Worm (Caenorhabditis elegans) whole organism, mixed stage, embryonic: ENCODE results near the gene C25B8.8.

Source experiments
- M03D4.4 ChIP-seq: sonication (generic microtip); optimal IDR thresholded peaks from 2 replicates; lab custom pipeline; 2017; ENCODE audit warnings: mild to moderate bottlenecking, missing genetic modification characterization, missing compliant biosample characterization
- bed-3 ChIP-seq: fragments of 200-800 bp; sonication (Bioruptor generic); optimal IDR thresholded peaks from 3 replicates; lab custom pipeline; 2018; ENCODE audit warnings: mild to moderate bottlenecking, missing genetic modification characterization, moderate library complexity, missing compliant biosample characterization
- blmp-1 ChIP-seq: fragments of 150-350 bp; optimal IDR thresholded peaks from 2 replicates; lab custom pipeline; 2014; ENCODE audit warnings: missing biosample characterization, missing genetic modification characterization
- ceh-39 ChIP-seq: fragments of 150-350 bp; optimal IDR thresholded peaks from 2 replicates; lab custom pipeline; 2014; ENCODE audit warnings: missing biosample characterization, missing genetic modification characterization
- ceh-43 ChIP-seq: fragments of 200-800 bp; sonication (Bioruptor generic); optimal IDR thresholded peaks from 2 replicates; lab custom pipeline; 2018; ENCODE audit warnings: mild to moderate bottlenecking, missing genetic modification characterization, moderate library complexity, missing compliant biosample characterization
- ceh-83 ChIP-seq: fragments of 200-800 bp; sonication (Bioruptor generic); optimal IDR thresholded peaks from 2 replicates; lab custom pipeline; 2018; ENCODE audit warnings: mild to moderate bottlenecking, missing genetic modification characterization, missing compliant biosample characterization
- ces-1 ChIP-seq: fragments of 150-350 bp; optimal IDR thresholded peaks from 2 replicates; lab custom pipeline; 2014; ENCODE audit warnings: missing biosample characterization, missing genetic modification reagents, missing genetic modification characterization
- cnd-1 ChIP-seq: fragments of 200-800 bp; sonication (Bioruptor generic); optimal IDR thresholded peaks from 2 replicates; lab custom pipeline; 2018; ENCODE audit warnings: mild to moderate bottlenecking, missing genetic modification characterization, missing compliant biosample characterization
- drap-1 ChIP-seq: fragments of 200-800 bp; sonication (Bioruptor generic); optimal IDR thresholded peaks from 3 replicates; lab custom pipeline; 2018; ENCODE audit warnings: mild to moderate bottlenecking, missing genetic modification characterization, missing compliant biosample characterization
- elt-1 ChIP-seq: sonication (generic microtip); optimal IDR thresholded peaks from 2 replicates; lab custom pipeline; 2017; ENCODE audit warnings: missing genetic modification characterization, mild to moderate bottlenecking, missing compliant biosample characterization, antibody characterized with exemption, moderate library complexity, borderline replicate concordance; ENCODE audit not compliant: insufficient read depth
- flh-1 ChIP-seq: fragments of 200-800 bp; sonication (Bioruptor generic); optimal IDR thresholded peaks from 2 replicates; lab custom pipeline; 2018; ENCODE audit warnings: mild to moderate bottlenecking, missing genetic modification characterization, moderate library complexity, missing compliant biosample characterization
- ham-2 ChIP-seq: fragments of 200-800 bp; sonication (Bioruptor generic); optimal IDR thresholded peaks from 2 replicates; lab custom pipeline; 2018; ENCODE audit warnings: mild to moderate bottlenecking, missing genetic modification characterization, missing compliant biosample characterization
- hlh-1 ChIP-seq: fragments of 150-350 bp; optimal IDR thresholded peaks from 2 replicates; lab custom pipeline; 2014; ENCODE audit warnings: missing biosample characterization, missing genetic modification reagents, missing genetic modification characterization
- lin-13 ChIP-seq: fragments of 150-350 bp; optimal IDR thresholded peaks from 2 replicates; lab custom pipeline; 2014; ENCODE audit warnings: missing biosample characterization, missing genetic modification characterization
- lin-32 ChIP-seq: fragments of 200-800 bp; sonication (Bioruptor generic); optimal IDR thresholded peaks from 2 replicates; lab custom pipeline; 2018; ENCODE audit warnings: mild to moderate bottlenecking, missing genetic modification characterization, missing compliant biosample characterization
- lsy-2 ChIP-seq: fragments of 150-350 bp; optimal IDR thresholded peaks from 2 replicates; lab custom pipeline; 2014; ENCODE audit warnings: missing biosample characterization, missing genetic modification characterization
- mab-5 ChIP-seq: fragments of 150-350 bp; optimal IDR thresholded peaks from 2 replicates; lab custom pipeline; 2014; ENCODE audit warnings: missing biosample characterization, missing genetic modification characterization
- mls-2 ChIP-seq: sonication (generic microtip); optimal IDR thresholded peaks from 2 replicates; lab custom pipeline; 2016; ENCODE audit warnings: mild to moderate bottlenecking, missing genetic modification characterization, moderate library complexity, missing compliant biosample characterization
- nhr-12 ChIP-seq: fragments of 150-350 bp; optimal IDR thresholded peaks from 2 replicates; lab custom pipeline; 2014; ENCODE audit warnings: missing biosample characterization, missing genetic modification characterization
- nhr-2 ChIP-seq: fragments of 150-350 bp; optimal IDR thresholded peaks from 2 replicates; lab custom pipeline; 2014; ENCODE audit warnings: missing biosample characterization, missing genetic modification characterization
- nhr-237 ChIP-seq: fragments of 150-350 bp; optimal IDR thresholded peaks from 2 replicates; lab custom pipeline; 2014; ENCODE audit warnings: missing biosample characterization, missing genetic modification characterization
- nhr-28 ChIP-seq: fragments of 150-350 bp; optimal IDR thresholded peaks from 2 replicates; lab custom pipeline; 2014; ENCODE audit warnings: missing biosample characterization, missing genetic modification characterization
- nhr-76 ChIP-seq: sonication (generic microtip); optimal IDR thresholded peaks from 2 replicates; lab custom pipeline; 2017; ENCODE audit warnings: missing biosample characterization, missing genetic modification characterization
- pha-4 ChIP-seq: fragments of 150-350 bp; optimal IDR thresholded peaks from 2 replicates; lab custom pipeline; 2018; ENCODE audit warnings: missing biosample characterization, missing genetic modification reagents, missing genetic modification characterization
- sem-2 ChIP-seq: fragments of 200-800 bp; sonication (Bioruptor generic); optimal IDR thresholded peaks from 2 replicates; lab custom pipeline; 2018; ENCODE audit warnings: mild to moderate bottlenecking, missing genetic modification characterization, missing compliant biosample characterization
- snpc-4 ChIP-seq: fragments of 150-350 bp; optimal IDR thresholded peaks from 2 replicates; lab custom pipeline; 2014; ENCODE audit warnings: missing biosample characterization, missing genetic modification characterization
- sptf-1 ChIP-seq: sonication (generic microtip); optimal IDR thresholded peaks from 2 replicates; lab custom pipeline; 2017; ENCODE audit warnings: mild to moderate bottlenecking, missing genetic modification characterization, moderate library complexity, missing compliant biosample characterization
- tbx-8 ChIP-seq: fragments of 200-800 bp; sonication (Bioruptor generic); optimal IDR thresholded peaks from 2 replicates; lab custom pipeline; 2018; ENCODE audit warnings: mild to moderate bottlenecking, missing genetic modification characterization, moderate library complexity, missing compliant biosample characterization
- unc-39 ChIP-seq: fragments of 150-350 bp; optimal IDR thresholded peaks from 2 replicates; lab custom pipeline; 2014; ENCODE audit warnings: missing biosample characterization, missing genetic modification characterization
- unc-62 ChIP-seq: fragments of 150-350 bp; optimal IDR thresholded peaks from 2 replicates; lab custom pipeline; 2014; ENCODE audit warnings: missing biosample characterization, missing genetic modification reagents, missing genetic modification characterization
- zip-8 ChIP-seq: fragments of 150-350 bp; optimal IDR thresholded peaks from 2 replicates; lab custom pipeline; 2014; ENCODE audit warnings: missing biosample characterization, missing genetic modification characterization
- ztf-11 ChIP-seq: fragments of 150-350 bp; optimal IDR thresholded peaks from 2 replicates; lab custom pipeline; 2014; ENCODE audit warnings: missing biosample characterization, missing genetic modification characterization

C25B8.8 gene

ce11 chrX:6607599-6607998, 2.2 kb upstream of the C25B8.8 start:
- TF ChIP-seq mls-2 (tag; lab: Kevin White, UChicago) (no peak), hlh-1 (no peak), M03D4.4 (tag; lab: Kevin White, UChicago) (no peak), sem-2 (GFP tag; lab: Kevin White, UChicago) (no peak), elt-1 (no peak), tbx-8 (GFP tag; lab: Kevin White, UChicago) (no peak), ces-1 (GFP tag; lab: Kevin White, UChicago) (no peak), cnd-1 (tag; lab: Kevin White, UChicago) (no peak), nhr-12 (tag; lab: Kevin White, UChicago) (no peak)

- TF ChIP-seq nhr-76 (tag; lab: Kevin White, UChicago) (no peak), ceh-39 (tag; lab: Kevin White, UChicago) (no peak), lin-32 (GFP tag; lab: Kevin White, UChicago) (no peak), elt-1 (no peak), zip-8 (tag; lab: Kevin White, UChicago) (no peak), tbx-8 (GFP tag; lab: Kevin White, UChicago) (no peak), lsy-2 (tag; lab: Kevin White, UChicago) (no peak), nhr-2 (tag; lab: Kevin White, UChicago) (no peak), nhr-12 (tag; lab: Kevin White, UChicago) (no peak), unc-62 (GFP tag; lab: Kevin White, UChicago) (no peak), pha-4 (tag; lab: Kevin White, UChicago) (no peak), mls-2 (tag; lab: Kevin White, UChicago) (no peak), snpc-4 (tag; lab: Kevin White, UChicago) (no peak), ham-2 (GFP tag; lab: Kevin White, UChicago) (no peak)
Measured at ce11 chrX:6609251-6609650, 566 bp upstream of the C25B8.8 start.

- TF ChIP-seq blmp-1 (no peak), nhr-237 (tag; lab: Kevin White, UChicago) (no peak), drap-1 (GFP tag; lab: Kevin White, UChicago) (no peak), ztf-11 (tag; lab: Kevin White, UChicago) (no peak), ces-1 (GFP tag; lab: Kevin White, UChicago) (peak; percentile 84), bed-3 (GFP tag; lab: Kevin White, UChicago) (no peak), pha-4 (tag; lab: Kevin White, UChicago) (no peak)
Measured at ce11 chrX:6613537-6613936, 3.7 kb downstream of the C25B8.8 start.

- no peak for TF ChIP-seq nhr-237 (tag; lab: Kevin White, UChicago)
- no peak for TF ChIP-seq blmp-1
- peak; percentile 2 for TF ChIP-seq mls-2 (tag; lab: Kevin White, UChicago)
- no peak for TF ChIP-seq ztf-11 (tag; lab: Kevin White, UChicago)
- TF ChIP-seq ceh-83, result no peak
- TF ChIP-seq unc-62 (GFP tag; lab: Kevin White, UChicago), result no peak
- no peak for TF ChIP-seq lsy-2 (tag; lab: Kevin White, UChicago)
Measured at ce11 chrX:6617622-6618021, 7.8 kb downstream of the C25B8.8 start.

ce11 chrX:6618712-6619111, 8.9 kb downstream of the C25B8.8 start, which contains the start of gene kqt-1:
Gene kqt-1, plus strand, starts transcription at chrX:6619012.
- TF ChIP-seq nhr-76 (tag; lab: Kevin White, UChicago), result no peak
- TF ChIP-seq nhr-237 (tag; lab: Kevin White, UChicago), result no peak
- TF ChIP-seq lsy-2 (tag; lab: Kevin White, UChicago), result no peak
- TF ChIP-seq sptf-1 (tag; lab: Kevin White, UChicago), result no peak
- TF ChIP-seq unc-39 (tag; lab: Kevin White, UChicago), result no peak
- no peak for TF ChIP-seq lin-13
- no peak for TF ChIP-seq ham-2 (GFP tag; lab: Kevin White, UChicago)
- no peak for TF ChIP-seq ztf-11 (tag; lab: Kevin White, UChicago)
- TF ChIP-seq drap-1 (GFP tag; lab: Kevin White, UChicago), result no peak
- no peak for TF ChIP-seq sem-2 (GFP tag; lab: Kevin White, UChicago)

- TF ChIP-seq nhr-28 (no peak), ham-2 (GFP tag; lab: Kevin White, UChicago) (no peak), pha-4 (tag; lab: Kevin White, UChicago) (no peak), cnd-1 (tag; lab: Kevin White, UChicago) (no peak), sem-2 (GFP tag; lab: Kevin White, UChicago) (no peak), nhr-2 (tag; lab: Kevin White, UChicago) (peak; percentile 57), nhr-12 (tag; lab: Kevin White, UChicago) (peak; percentile 44), nhr-76 (tag; lab: Kevin White, UChicago) (no peak), mls-2 (tag; lab: Kevin White, UChicago) (no peak), ceh-39 (tag; lab: Kevin White, UChicago) (peak; percentile 36), sptf-1 (tag; lab: Kevin White, UChicago) (no peak), snpc-4 (tag; lab: Kevin White, UChicago) (no peak), mab-5 (tag; lab: Kevin White, UChicago) (no peak), unc-39 (tag; lab: Kevin White, UChicago) (peak; percentile 63), zip-8 (tag; lab: Kevin White, UChicago) (no peak), ceh-43 (GFP tag; lab: Kevin White, UChicago) (peak; percentile 18), flh-1 (GFP tag; lab: Kevin White, UChicago) (no peak), ceh-83 (no peak), unc-62 (GFP tag; lab: Kevin White, UChicago) (no peak), lin-13 (no peak), bed-3 (GFP tag; lab: Kevin White, UChicago) (no peak)
- TF ChIP-seq, all 35 proteins: peak for 5
Measured at ce11 chrX:6622552-6623236, 12.9 kb downstream of the C25B8.8 start, which contains the start of gene clec-266. Gene clec-266, minus strand, starts transcription at chrX:6622915.
